Fruit fly (Drosophila melanogaster): ENCODE measurements around the gene Apc.

The Apc gene

DNA sequence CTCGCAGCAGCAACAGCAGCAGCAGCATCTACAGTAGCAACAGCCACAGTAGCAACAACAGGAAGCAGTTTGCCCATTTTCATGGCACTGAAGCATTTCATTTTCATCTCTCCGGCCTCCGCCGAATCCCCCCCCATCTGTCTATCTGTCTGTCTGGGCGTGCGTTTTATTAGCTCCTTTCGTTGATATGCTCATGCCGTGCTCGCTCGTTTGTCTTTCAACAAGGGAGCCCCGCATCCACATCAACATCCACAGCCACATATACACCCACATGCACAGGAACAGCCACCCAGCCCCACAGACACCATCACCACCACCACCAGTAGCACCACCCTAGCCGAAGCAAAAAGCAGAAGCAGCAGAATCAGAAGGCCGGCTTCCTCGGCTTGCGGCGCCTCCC is 7.0 kb upstream of the Apc start (continued):
- TF ChIP-seq gfzf (GFP tag; optimal IDR thresholded peaks at IDR 0.05) (no peak), CG7928 (GFP tag; optimal IDR thresholded peaks at IDR 0.05) (no peak), CG10431 (GFP tag; optimal IDR thresholded peaks at IDR 0.05) (no peak), Rx (GFP tag; IDR thresholded peaks at IDR 0.05) (no peak), CG12155 (GFP tag; optimal IDR thresholded peaks at IDR 0.05) (no peak), CG6254 (GFP tag; optimal IDR thresholded peaks at IDR 0.05) (no peak), luna (GFP tag; optimal IDR thresholded peaks at IDR 0.05) (no peak), gcm (GFP tag; optimal IDR thresholded peaks at IDR 0.05) (peak; percentile 14), sima (GFP tag; optimal IDR thresholded peaks at IDR 0.05) (no peak), fru (optimal IDR thresholded peaks at IDR 0.05) (no peak), CG8388 (GFP tag; optimal IDR thresholded peaks at IDR 0.05) (no peak), Deaf1 (tag; optimal IDR thresholded peaks at IDR 0.05) (peak; percentile 45), nerfin-2 (GFP tag; IDR thresholded peaks at IDR 0.05; ENCODE audit: partially characterized antibody) (no peak), CG2199 (GFP tag; IDR thresholded peaks at IDR 0.05) (no peak), CG6765 (GFP tag; optimal IDR thresholded peaks at IDR 0.05) (no peak), nom (GFP tag; optimal IDR thresholded peaks at IDR 0.05) (peak; percentile 38), CG2678 (tag; optimal IDR thresholded peaks at IDR 0.05) (no peak), danr (GFP tag; IDR thresholded peaks at IDR 0.05) (no peak), Nf-YB (GFP tag; optimal IDR thresholded peaks at IDR 0.05) (no peak), rib (GFP tag; IDR thresholded peaks at IDR 0.05) (0 out of 2 replicates have a peak, but pooled peaks have one; percentile 27), CG2712 (tag; optimal IDR thresholded peaks at IDR 0.05) (no peak), ken (GFP tag; IDR thresholded peaks at IDR 0.05) (0 out of 3 replicates have a peak, but pooled peaks have one; percentile 42), Hand (GFP tag; optimal IDR thresholded peaks at IDR 0.05) (no peak), CG9876 (GFP tag; optimal IDR thresholded peaks at IDR 0.05) (no peak), E2f1 (GFP tag; IDR thresholded peaks at IDR 0.05) (no peak), dpn (GFP tag; optimal IDR thresholded peaks at IDR 0.05) (no peak), dmrt99B (tag; optimal IDR thresholded peaks at IDR 0.05) (no peak)

DNA sequence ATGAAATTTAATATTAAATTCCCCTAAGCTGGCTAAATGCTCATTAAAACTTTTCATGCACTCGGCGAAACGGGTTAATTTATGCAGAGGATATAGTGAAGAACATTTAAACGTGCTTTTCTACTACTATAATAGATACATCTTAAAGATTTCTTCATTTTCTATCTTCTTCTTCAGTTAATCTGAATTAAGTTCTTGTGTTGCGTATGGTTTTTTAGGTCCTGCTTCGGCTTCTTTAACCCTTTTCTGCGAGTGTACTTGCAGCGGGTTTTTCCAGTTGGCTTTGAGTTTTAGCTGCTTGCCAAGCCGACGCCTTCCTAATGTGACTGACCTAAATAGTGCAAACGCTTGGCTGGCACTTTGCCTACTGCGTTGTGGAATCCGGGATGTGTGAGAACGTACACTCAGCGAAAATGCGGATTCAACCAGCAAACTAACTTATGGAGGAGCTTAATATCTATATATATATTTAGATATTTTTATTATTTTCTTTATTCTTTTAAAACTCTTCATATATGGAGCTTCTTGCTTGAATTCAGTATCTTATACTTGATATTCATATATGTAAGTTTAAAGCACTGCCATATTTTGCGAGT is 6.2 kb upstream of the Apc start:
- TF ChIP-seq Ets65A (GFP tag) (peak; percentile 81), unc-4 (GFP tag; IDR thresholded peaks at IDR 0.05; ENCODE audit: partially characterized antibody) (no peak), CG6765 (GFP tag; optimal IDR thresholded peaks at IDR 0.05) (no peak), CG12942 (GFP tag; optimal IDR thresholded peaks at IDR 0.05) (no peak), Med (GFP tag) (peak; percentile 64), sisA (GFP tag; IDR thresholded peaks at IDR 0.05) (peak; percentile 17; the same call in 1 of the 2 replicates), CG2120 (GFP tag; optimal IDR thresholded peaks at IDR 0.05) (no peak), CG2875 (GFP tag; optimal IDR thresholded peaks at IDR 0.05) (no peak), Taf1 (GFP tag; IDR thresholded peaks at IDR 0.05) (no peak), wek (GFP tag; optimal IDR thresholded peaks at IDR 0.05) (no peak), Ptx1 (GFP tag; IDR thresholded peaks at IDR 0.05) (0 out of 2 replicates have a peak, but pooled peaks have one; percentile 16), E2f2 (GFP tag; IDR thresholded peaks at IDR 0.05) (no peak), tup (GFP tag; optimal IDR thresholded peaks at IDR 0.05) (no peak), CG18764 (GFP tag; optimal IDR thresholded peaks at IDR 0.05) (no peak), ken (GFP tag; IDR thresholded peaks at IDR 0.05) (no peak), Kr (GFP tag; optimal IDR thresholded peaks at IDR 0.05) (no peak), CG15073 (GFP tag; optimal IDR thresholded peaks at IDR 0.05) (no peak), Sry-δ (GFP tag; optimal IDR thresholded peaks at IDR 0.05) (no peak), Optix (GFP tag; IDR thresholded peaks at IDR 0.05) (no peak), CG34422 (GFP tag; IDR thresholded peaks at IDR 0.05) (no peak), ro (GFP tag; IDR thresholded peaks at IDR 0.05) (no peak), Ssrp (tag; optimal IDR thresholded peaks at IDR 0.05) (no peak), vfl (GFP tag; optimal IDR thresholded peaks at IDR 0.05) (no peak), MTF-1 (GFP tag; optimal IDR thresholded peaks at IDR 0.05; ENCODE audit: borderline replicate concordance) (no peak), CG3407 (GFP tag; optimal IDR thresholded peaks at IDR 0.05) (no peak), gce (GFP tag; IDR thresholded peaks at IDR 0.05) (no peak), CG13624 (GFP tag; optimal IDR thresholded peaks at IDR 0.05) (no peak)
